Worm (Caenorhabditis elegans): ENCODE data around the gene flad-1.

DNA sequence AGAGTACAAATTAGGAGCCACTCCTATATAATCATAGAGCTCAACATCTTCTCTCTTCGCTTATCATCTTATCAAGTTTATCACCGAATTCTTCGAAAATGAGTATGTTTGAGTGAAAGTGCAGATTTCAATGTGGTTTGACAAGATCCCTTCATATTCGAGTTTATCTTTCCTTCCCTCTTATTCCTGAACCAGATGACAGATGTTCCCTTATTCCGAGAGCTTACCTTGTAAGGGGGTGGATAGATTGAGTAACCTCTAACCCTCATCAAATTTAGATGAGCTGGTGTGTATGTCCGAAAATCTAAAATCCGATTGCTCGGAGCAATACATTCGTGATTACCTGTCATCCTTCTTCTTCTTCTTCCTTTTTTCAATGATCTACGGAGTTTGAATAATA lies 4.7 kb downstream of the flad-1 start:
- TF ChIP-seq flt-1 (GFP tag; IDR thresholded peaks at IDR 0.05): no peak
- TF ChIP-seq ref-1 (GFP tag; conservative IDR thresholded peaks at IDR 0.05): no peak
- TF ChIP-seq ztf-23 (GFP tag; IDR thresholded peaks at IDR 0.05): no peak
